Worm (Caenorhabditis elegans): ENCODE results near the gene knl-3.

ce11 chrV:1920105-1920504, 51.1 kb downstream of the knl-3 start, which contains the start of gene Y32G9A.12:
- TF ChIP-seq ztf-4 (tag; optimal IDR thresholded peaks at IDR 0.05) (no peak), crh-2 (tag; optimal IDR thresholded peaks at IDR 0.05) (no peak), lin-13 (GFP tag; optimal IDR thresholded peaks at IDR 0.05) (no peak), elt-1 (tag; optimal IDR thresholded peaks at IDR 0.05) (no peak)

Data from whole organism, L2 larva.